Fruit fly (Drosophila melanogaster) whole organism, embryonic: ENCODE data around the gene yellow-f2.

Experiments
- BEAF-32 ChIP-seq: fragments of 200-800 bp; sonication (Bioruptor generic); optimal IDR thresholded peaks from 3 replicates; lab custom pipeline; 2017; ENCODE audit warnings: missing biosample characterization, missing genetic modification characterization, mild to moderate bottlenecking, moderate library complexity, missing genetic modification reagents
- CG10321 ChIP-seq: fragments of 200-800 bp; sonication (Bioruptor generic); IDR thresholded peaks from 2 replicates; pipeline ENCODE4 v1.3.6; 2022; ENCODE audit warnings: missing biosample characterization, missing genetic modification characterization
- CG11504 ChIP-seq: fragments of 200-800 bp; sonication (Bioruptor generic); optimal IDR thresholded peaks from 3 replicates; lab custom pipeline; 2019; ENCODE audit warnings: missing biosample characterization, mild to moderate bottlenecking, missing genetic modification characterization, moderate library complexity
- CG12155 ChIP-seq: fragments of 200-800 bp; sonication (Bioruptor generic); optimal IDR thresholded peaks from 3 replicates; lab custom pipeline; 2016; ENCODE audit warnings: missing biosample characterization, missing genetic modification characterization
- CG1233 ChIP-seq: fragments of 200-800 bp; sonication (Bioruptor generic); optimal IDR thresholded peaks from 4 replicates; lab custom pipeline; 2018; ENCODE audit warnings: missing biosample characterization, mild to moderate bottlenecking, missing genetic modification characterization
- CG13624 ChIP-seq: fragments of 200-800 bp; sonication (Bioruptor generic); optimal IDR thresholded peaks from 2 replicates; lab custom pipeline; 2016; ENCODE audit warnings: missing biosample characterization, missing genetic modification characterization
- CG13775 ChIP-seq: fragments of 200-800 bp; sonication (Bioruptor generic); optimal IDR thresholded peaks from 3 replicates; lab custom pipeline; 2017; ENCODE audit warnings: missing biosample characterization, mild to moderate bottlenecking, missing genetic modification characterization
- CG15269 ChIP-seq: fragments of 200-800 bp; sonication (Bioruptor generic); optimal IDR thresholded peaks from 2 replicates; lab custom pipeline; 2018; ENCODE audit warnings: missing biosample characterization, mild to moderate bottlenecking, missing genetic modification characterization, moderate library complexity
- CG1529 ChIP-seq: fragments of 200-800 bp; sonication (Bioruptor generic); optimal IDR thresholded peaks from 3 replicates; lab custom pipeline; 2018; ENCODE audit warnings: missing biosample characterization, missing genetic modification characterization
- CG15514 ChIP-seq: fragments of 200-800 bp; sonication (Bioruptor generic); optimal IDR thresholded peaks from 3 replicates; lab custom pipeline; 2017; ENCODE audit warnings: missing biosample characterization, missing genetic modification characterization, mild to moderate bottlenecking, moderate library complexity, missing genetic modification reagents
- CG16779 ChIP-seq: fragments of 200-800 bp; sonication (Bioruptor generic); IDR thresholded peaks from 2 replicates; pipeline ENCODE4 v1.3.6; 2022; ENCODE audit warnings: missing biosample characterization, missing genetic modification characterization
- CG18764 ChIP-seq: fragments of 200-800 bp; sonication (Bioruptor generic); optimal IDR thresholded peaks from 3 replicates; lab custom pipeline; 2016; ENCODE audit warnings: missing biosample characterization, missing genetic modification characterization
- CG2120 ChIP-seq: fragments of 200-800 bp; sonication (Bioruptor generic); optimal IDR thresholded peaks from 3 replicates; lab custom pipeline; 2016; ENCODE audit warnings: missing biosample characterization, missing genetic modification characterization
- CG3065 ChIP-seq: fragments of 200-800 bp; sonication (Bioruptor generic); optimal IDR thresholded peaks from 2 replicates; lab custom pipeline; 2016; ENCODE audit warnings: missing biosample characterization, missing genetic modification characterization
- CG3995 ChIP-seq: fragments of 200-800 bp; sonication (Bioruptor generic); optimal IDR thresholded peaks from 3 replicates; lab custom pipeline; 2016; ENCODE audit warnings: missing biosample characterization, missing genetic modification characterization
- CG43689 ChIP-seq: fragments of 200-800 bp; sonication (Bioruptor generic); IDR thresholded peaks from 2 replicates; pipeline ENCODE4 v1.3.6; 2022; ENCODE audit warnings: missing biosample characterization, missing genetic modification characterization
- CG7928 ChIP-seq: fragments of 200-800 bp; sonication (Bioruptor generic); optimal IDR thresholded peaks from 2 replicates; lab custom pipeline; 2017; ENCODE audit warnings: missing biosample characterization, mild to moderate bottlenecking, missing genetic modification characterization
- CG7963 ChIP-seq: fragments of 200-800 bp; sonication (Bioruptor generic); IDR thresholded peaks from 3 replicates; pipeline ENCODE4 v1.3.6; 2022; ENCODE audit warnings: missing biosample characterization, missing genetic modification characterization; ENCODE audit not compliant: partially characterized antibody
- CG8359 ChIP-seq: fragments of 200-800 bp; sonication (Bioruptor generic); optimal IDR thresholded peaks from 2 replicates; lab custom pipeline; 2017; ENCODE audit warnings: missing biosample characterization, mild to moderate bottlenecking, missing genetic modification characterization, borderline replicate concordance
- CG8944 ChIP-seq: fragments of 200-800 bp; sonication (Bioruptor generic); optimal IDR thresholded peaks from 3 replicates; lab custom pipeline; 2016; ENCODE audit warnings: missing biosample characterization, missing genetic modification characterization
- Drgx ChIP-seq: fragments of 200-800 bp; sonication (Bioruptor generic); IDR thresholded peaks from 2 replicates; pipeline ENCODE4 v1.3.6; 2022; ENCODE audit warnings: missing biosample characterization, missing genetic modification characterization
- E2f1 ChIP-seq: fragments of 200-800 bp; sonication (Bioruptor generic); IDR thresholded peaks from 2 replicates; pipeline ENCODE4 v1.3.6; 2022; ENCODE audit warnings: missing biosample characterization, missing genetic modification characterization
- Gsc ChIP-seq: fragments of 200-800 bp; sonication (Bioruptor generic); IDR thresholded peaks from 2 replicates; pipeline ENCODE4 v1.3.6; 2022; ENCODE audit warnings: missing biosample characterization, missing genetic modification characterization
- HmgD ChIP-seq: fragments of 200-800 bp; sonication (Bioruptor generic); optimal IDR thresholded peaks from 3 replicates; lab custom pipeline; 2016; ENCODE audit warnings: missing biosample characterization, missing genetic modification characterization
- Hr39 ChIP-seq: fragments of >200 bp; optimal IDR thresholded peaks from 2 replicates; lab custom pipeline; 2017
- Hsf ChIP-seq: fragments of 200-800 bp; sonication (Bioruptor generic); optimal IDR thresholded peaks from 3 replicates; lab custom pipeline; 2016; ENCODE audit warnings: missing biosample characterization, missing genetic modification characterization
- NFAT ChIP-seq: fragments of 200-800 bp; sonication (Bioruptor generic); IDR thresholded peaks from 2 replicates; pipeline ENCODE4 v1.3.6; 2022; ENCODE audit warnings: missing biosample characterization, missing genetic modification characterization
- Neu2 ChIP-seq: fragments of 200-800 bp; sonication (Bioruptor generic); optimal IDR thresholded peaks from 3 replicates; lab custom pipeline; 2016; ENCODE audit warnings: missing biosample characterization, missing genetic modification characterization, borderline replicate concordance
- Nf-YC ChIP-seq: fragments of 200-800 bp; optimal IDR thresholded peaks from 3 replicates; lab custom pipeline; 2019; ENCODE audit warnings: missing biosample characterization, mild to moderate bottlenecking, missing genetic modification characterization, moderate library complexity
- Poxn ChIP-seq: fragments of 200-800 bp; sonication (Bioruptor generic); IDR thresholded peaks from 2 replicates; pipeline ENCODE4 v1.3.6; 2022; ENCODE audit warnings: missing biosample characterization, missing genetic modification characterization
- Sry-δ ChIP-seq: fragments of 200-800 bp; sonication (Bioruptor generic); optimal IDR thresholded peaks from 2 replicates; lab custom pipeline; 2016; ENCODE audit warnings: missing biosample characterization, missing genetic modification characterization
- Vsx1 ChIP-seq: fragments of 200-800 bp; sonication (Bioruptor generic); optimal IDR thresholded peaks from 2 replicates; lab custom pipeline; 2017; ENCODE audit warnings: missing biosample characterization, mild to moderate bottlenecking, missing genetic modification characterization, missing genetic modification reagents
- ap ChIP-seq: fragments of 200-800 bp; sonication (Bioruptor generic); IDR thresholded peaks from 2 replicates; pipeline ENCODE4 v1.3.6; 2022; ENCODE audit warnings: missing biosample characterization, missing genetic modification characterization
- az2 ChIP-seq: fragments of 200-800 bp; sonication (Bioruptor generic); optimal IDR thresholded peaks from 3 replicates; lab custom pipeline; 2016; ENCODE audit warnings: missing biosample characterization, missing genetic modification characterization
- cato ChIP-seq: fragments of 200-800 bp; sonication (Bioruptor generic); optimal IDR thresholded peaks from 2 replicates; lab custom pipeline; 2016; ENCODE audit warnings: missing biosample characterization, missing genetic modification characterization, borderline replicate concordance
- cg ChIP-seq: fragments of 200-800 bp; sonication (Bioruptor generic); optimal IDR thresholded peaks from 3 replicates; lab custom pipeline; 2019; ENCODE audit warnings: missing biosample characterization, mild to moderate bottlenecking, missing genetic modification characterization, moderate library complexity
- dmrt99B ChIP-seq: fragments of 200-800 bp; sonication (Bioruptor generic); optimal IDR thresholded peaks from 2 replicates; lab custom pipeline; 2018; ENCODE audit warnings: missing biosample characterization, mild to moderate bottlenecking, missing genetic modification characterization, moderate library complexity
- dysf ChIP-seq: fragments of 200-800 bp; sonication (Bioruptor generic); IDR thresholded peaks from 3 replicates; pipeline ENCODE4 v1.3.6; 2022; ENCODE audit warnings: missing biosample characterization, missing genetic modification characterization
- grau ChIP-seq: fragments of 200-800 bp; optimal IDR thresholded peaks from 3 replicates; lab custom pipeline; 2019; ENCODE audit warnings: missing biosample characterization, mild to moderate bottlenecking, missing genetic modification characterization, moderate library complexity
- gt ChIP-seq: fragments of 200-800 bp; sonication (Bioruptor generic); IDR thresholded peaks from 2 replicates; pipeline ENCODE4 v1.3.6; 2022; ENCODE audit warnings: missing biosample characterization, missing genetic modification characterization
- jing ChIP-seq: fragments of 200-800 bp; sonication (Bioruptor generic); optimal IDR thresholded peaks from 2 replicates; lab custom pipeline; 2018; ENCODE audit warnings: missing biosample characterization, mild to moderate bottlenecking, missing genetic modification characterization
- lmd ChIP-seq: fragments of 200-800 bp; sonication (Bioruptor generic); IDR thresholded peaks from 2 replicates; pipeline ENCODE4 v1.3.6; 2022; ENCODE audit warnings: missing biosample characterization, missing genetic modification characterization
- odd ChIP-seq: fragments of 200-800 bp; sonication (Bioruptor generic); optimal IDR thresholded peaks from 2 replicates; lab custom pipeline; 2017; ENCODE audit warnings: missing biosample characterization, mild to moderate bottlenecking, missing genetic modification characterization
- pnt ChIP-seq: fragments of 200-800 bp; sonication (Bioruptor generic); optimal IDR thresholded peaks from 3 replicates; lab custom pipeline; 2016; ENCODE audit warnings: missing biosample characterization, missing genetic modification characterization
- sc ChIP-seq, 3 experiments: fragments of >200 bp in 2 of 3; fragments of 200-800 bp in 1 of 3; sonication (Bioruptor generic) in 1 of 3; optimal IDR thresholded peaks; 2 replicates in 2 of 3; 3 replicates in 1 of 3; lab custom pipeline; 2017; ENCODE audit warnings: mild to moderate bottlenecking in 1 of 3, missing biosample characterization in 1 of 3, missing genetic modification characterization in 1 of 3, missing genetic modification reagents in 1 of 3
- schlank ChIP-seq: fragments of 200-800 bp; sonication (Bioruptor generic); optimal IDR thresholded peaks from 2 replicates; lab custom pipeline; 2018; ENCODE audit warnings: missing biosample characterization, mild to moderate bottlenecking, missing genetic modification characterization
- slou ChIP-seq: fragments of 200-800 bp; sonication (Bioruptor generic); optimal IDR thresholded peaks from 3 replicates; lab custom pipeline; 2016; ENCODE audit warnings: missing biosample characterization, missing genetic modification characterization
- tll ChIP-seq, 2 experiments: fragments of 200-800 bp in 1 of 2; fragments of >200 bp in 1 of 2; sonication (Bioruptor generic) in 1 of 2; optimal IDR thresholded peaks; 2 replicates each; lab custom pipeline; 2017 to 2019; ENCODE audit warnings: missing biosample characterization in 2 of 2, missing genetic modification characterization in 2 of 2, mild to moderate bottlenecking in 1 of 2, moderate library complexity in 1 of 2
- zf30C ChIP-seq: fragments of 200-800 bp; sonication (Bioruptor generic); optimal IDR thresholded peaks from 3 replicates; lab custom pipeline; 2018; ENCODE audit warnings: missing biosample characterization, mild to moderate bottlenecking, missing genetic modification characterization

Gene yellow-f2

DNA sequence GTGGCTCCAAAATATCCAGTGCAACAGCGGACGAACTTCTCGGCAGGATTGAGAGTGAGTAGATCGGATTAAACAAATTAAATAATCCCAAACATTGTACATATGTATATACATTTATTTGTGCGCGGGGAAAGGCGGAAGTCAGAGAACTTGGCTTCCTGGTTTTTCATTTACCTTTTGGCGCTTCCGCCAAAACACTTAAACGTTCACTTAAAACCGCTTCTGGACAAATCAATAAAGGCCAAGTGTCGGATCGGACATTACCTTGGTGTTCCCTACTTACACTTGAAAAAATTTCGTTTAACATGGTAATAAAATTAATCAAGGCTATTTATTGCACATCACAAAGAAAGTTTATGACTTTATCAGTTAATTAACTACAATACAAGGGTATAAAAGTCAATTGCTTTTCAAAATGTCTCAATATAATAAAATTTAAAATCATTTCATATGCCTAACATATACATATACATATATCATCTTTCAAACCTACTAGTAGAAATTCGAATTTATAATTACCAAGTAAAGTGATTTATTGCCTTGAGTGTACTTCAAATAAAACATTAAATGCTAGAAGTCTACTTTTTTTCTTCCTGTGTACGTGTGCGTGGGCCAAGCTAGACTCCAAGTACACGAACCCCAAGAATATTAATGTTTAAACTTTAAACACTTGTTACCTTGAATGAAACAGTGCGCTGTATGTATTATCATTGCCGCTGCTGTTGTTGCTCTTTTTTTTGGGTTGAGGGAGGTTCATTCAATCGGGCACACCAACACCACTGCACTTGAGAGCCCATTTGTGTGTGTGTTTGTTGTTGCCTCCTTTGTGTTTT lies 13.4 kb downstream of the yellow-f2 start (continued):
- no peak for TF ChIP-seq ap
- no peak for TF ChIP-seq tll (GFP tag; optimal IDR thresholded peaks at IDR 0.05; lab: Kevin White, UChicago)
- peak; percentile 62 for TF ChIP-seq lmd (GFP tag; lab: Robert Waterston, UW)
- TF ChIP-seq CG13624 (GFP tag; lab: Kevin White, UChicago): no peak
- no peak for TF ChIP-seq HmgD (GFP tag; lab: Kevin White, UChicago)
- TF ChIP-seq CG7928 (GFP tag; lab: Kevin White, UChicago): no peak
- peak; percentile 44 for TF ChIP-seq Hsf (GFP tag; lab: Kevin White, UChicago)
- peak; percentile 25 for TF ChIP-seq cato
- 0 out of 2 replicates have a peak, but pooled peaks have one; percentile 13 for TF ChIP-seq NFAT (GFP tag; lab: Robert Waterston, UW)
- TF ChIP-seq CG10321 (GFP tag; lab: Robert Waterston, UW): no peak; the same call in 1 of the 2 replicates
- peak; percentile 71 for TF ChIP-seq dysf
- TF ChIP-seq Nf-YC: peak; percentile 52
- TF ChIP-seq Gsc: no peak
- peak; percentile 16 for TF ChIP-seq CG3065
- no peak for TF ChIP-seq schlank
- peak; percentile 11 for TF ChIP-seq CG1233 (GFP tag; lab: Kevin White, UChicago)
- peak; percentile 60 for TF ChIP-seq CG13775 (GFP tag; lab: Kevin White, UChicago)
- no peak for TF ChIP-seq CG3995 (GFP tag; lab: Kevin White, UChicago)
- peak; percentile 64 for TF ChIP-seq az2
- TF ChIP-seq odd (GFP tag; lab: Kevin White, UChicago): peak; percentile 40
- no peak for TF ChIP-seq Sry-δ
- TF ChIP-seq zf30C: peak; percentile 66
- peak; percentile 16 for TF ChIP-seq CG8944
- TF ChIP-seq CG11504: peak; percentile 85
- TF ChIP-seq BEAF-32 (GFP tag; lab: Kevin White, UChicago): no peak
- peak; percentile 77 for TF ChIP-seq grau
- TF ChIP-seq CG2120 (GFP tag; lab: Kevin White, UChicago): peak; percentile 54
- TF ChIP-seq slou (GFP tag; lab: Kevin White, UChicago): peak; percentile 33
- peak; percentile 23 for TF ChIP-seq CG1529 (GFP tag; lab: Kevin White, UChicago)
- no peak for TF ChIP-seq sc (optimal IDR thresholded peaks at IDR 0.05; lab: Kevin White, UChicago)
- no peak for TF ChIP-seq sc (GFP tag; optimal IDR thresholded peaks at IDR 0.05; lab: Kevin White, UChicago)
- peak; percentile 45 for TF ChIP-seq E2f1 (GFP tag; lab: Robert Waterston, UW)
- TF ChIP-seq Drgx: peak; percentile 59
- no peak for TF ChIP-seq Neu2
- no peak for TF ChIP-seq pnt (GFP tag; lab: Kevin White, UChicago)
- TF ChIP-seq CG8359 (GFP tag; lab: Kevin White, UChicago): no peak
- TF ChIP-seq Hr39 (lab: Kevin White, UChicago): no peak
- TF ChIP-seq jing: peak; percentile 0
- TF ChIP-seq cg: no peak
- peak; percentile 40 for TF ChIP-seq CG18764 (GFP tag; lab: Kevin White, UChicago)
- peak; percentile 40 for TF ChIP-seq CG15514 (GFP tag; lab: Kevin White, UChicago)
- TF ChIP-seq CG15269 (tag; lab: Kevin White, UChicago): peak; percentile 77
- peak; percentile 36 for TF ChIP-seq CG12155 (GFP tag; lab: Kevin White, UChicago)
- peak; percentile 78 for TF ChIP-seq dmrt99B (tag; lab: Kevin White, UChicago)
- no peak for TF ChIP-seq gt (GFP tag; lab: Robert Waterston, UW)
- no peak for TF ChIP-seq CG7963 (GFP tag; lab: Robert Waterston, UW)
- no peak for TF ChIP-seq CG43689 (GFP tag; lab: Robert Waterston, UW)
- no peak; the same call in 1 of the 2 replicates for TF ChIP-seq Poxn (GFP tag; lab: Robert Waterston, UW)
- no peak for TF ChIP-seq CG16779
- peak; percentile 32 for TF ChIP-seq Vsx1
